Fruit fly (Drosophila melanogaster) whole organism, embryonic: ENCODE data around the gene Polr3A.

ENCODE experiments used
- B-H2 ChIP-seq: fragments of 200-800 bp; sonication (Bioruptor generic); optimal IDR thresholded peaks from 2 replicates; lab custom pipeline; 2018; ENCODE audit warnings: missing biosample characterization, mild to moderate bottlenecking, missing genetic modification characterization
- CG10543 ChIP-seq: fragments of 200-800 bp; sonication (Bioruptor generic); optimal IDR thresholded peaks from 3 replicates; lab custom pipeline; 2017; ENCODE audit warnings: missing biosample characterization, mild to moderate bottlenecking, missing genetic modification characterization, moderate library complexity
- CG11723 ChIP-seq: fragments of 200-800 bp; sonication (Bioruptor generic); optimal IDR thresholded peaks from 2 replicates; lab custom pipeline; 2017; ENCODE audit warnings: missing biosample characterization, mild to moderate bottlenecking, missing genetic modification characterization
- CG12769 ChIP-seq: fragments of 200-800 bp; sonication (Bioruptor generic); optimal IDR thresholded peaks from 2 replicates; lab custom pipeline; 2019; ENCODE audit warnings: missing biosample characterization, mild to moderate bottlenecking, missing genetic modification characterization, moderate library complexity
- CG12942 ChIP-seq: fragments of 200-800 bp; sonication (Bioruptor generic); optimal IDR thresholded peaks from 3 replicates; lab custom pipeline; 2016; ENCODE audit warnings: missing biosample characterization, missing genetic modification characterization
- CG1529 ChIP-seq: fragments of 200-800 bp; sonication (Bioruptor generic); optimal IDR thresholded peaks from 3 replicates; lab custom pipeline; 2018; ENCODE audit warnings: missing biosample characterization, missing genetic modification characterization
- CG15514 ChIP-seq: fragments of 200-800 bp; sonication (Bioruptor generic); optimal IDR thresholded peaks from 3 replicates; lab custom pipeline; 2017; ENCODE audit warnings: missing biosample characterization, missing genetic modification characterization, mild to moderate bottlenecking, moderate library complexity, missing genetic modification reagents
- CG17361 ChIP-seq: fragments of 200-800 bp; sonication (Bioruptor generic); IDR thresholded peaks from 3 replicates; pipeline ENCODE4 v1.3.6; 2022; ENCODE audit warnings: missing biosample characterization, missing genetic modification characterization
- CG17385 ChIP-seq: fragments of 200-800 bp; sonication (Bioruptor generic); optimal IDR thresholded peaks from 3 replicates; lab custom pipeline; 2018; ENCODE audit warnings: missing biosample characterization, mild to moderate bottlenecking, missing genetic modification characterization
- CG30020 ChIP-seq: fragments of 200-800 bp; optimal IDR thresholded peaks from 2 replicates; lab custom pipeline; 2019; ENCODE audit warnings: missing biosample characterization, mild to moderate bottlenecking, missing genetic modification characterization, moderate library complexity
- CG32532 ChIP-seq: fragments of 200-800 bp; sonication (Bioruptor generic); IDR thresholded peaks from 2 replicates; pipeline ENCODE4 v1.3.6; 2022; ENCODE audit warnings: missing biosample characterization, missing genetic modification characterization
- CG8089 ChIP-seq: fragments of 200-800 bp; sonication (Bioruptor generic); optimal IDR thresholded peaks from 3 replicates; lab custom pipeline; 2016; ENCODE audit warnings: missing biosample characterization, missing genetic modification characterization
- CG8765 ChIP-seq: fragments of 200-800 bp; sonication (Bioruptor generic); IDR thresholded peaks from 2 replicates; pipeline ENCODE4 v1.3.6; 2022; ENCODE audit warnings: missing biosample characterization, missing genetic modification characterization
- Chrac-16 ChIP-seq: fragments of 200-800 bp; sonication (Bioruptor generic); optimal IDR thresholded peaks from 3 replicates; lab custom pipeline; 2016; ENCODE audit warnings: missing biosample characterization, missing genetic modification characterization
- D ChIP-seq, 2 experiments: fragments of 200-800 bp in 1 of 2; fragments of >200 bp in 1 of 2; sonication (Bioruptor generic) in 1 of 2; optimal IDR thresholded peaks; 2 replicates in 1 of 2; 3 replicates in 1 of 2; lab custom pipeline; 2017; ENCODE audit warnings: mild to moderate bottlenecking in 1 of 2, missing biosample characterization in 1 of 2, missing genetic modification characterization in 1 of 2, missing genetic modification reagents in 1 of 2
- Dad ChIP-seq: fragments of 200-800 bp; sonication (Bioruptor generic); optimal IDR thresholded peaks from 3 replicates; lab custom pipeline; 2016; ENCODE audit warnings: missing biosample characterization, missing genetic modification characterization
- Dip3 ChIP-seq: fragments of 200-800 bp; sonication (Bioruptor generic); optimal IDR thresholded peaks from 3 replicates; lab custom pipeline; 2016; ENCODE audit warnings: missing biosample characterization, missing genetic modification characterization
- Dll ChIP-seq: fragments of 200-800 bp; sonication (Bioruptor generic); IDR thresholded peaks from 4 replicates; pipeline ENCODE4 v1.3.6; 2022; ENCODE audit warnings: missing biosample characterization, missing genetic modification characterization; ENCODE audit not compliant: partially characterized antibody
- Doc3 ChIP-seq: fragments of 200-800 bp; sonication (Bioruptor generic); IDR thresholded peaks from 3 replicates; pipeline ENCODE4 v1.3.6; 2022; ENCODE audit warnings: missing biosample characterization, missing genetic modification characterization; ENCODE audit not compliant: partially characterized antibody
- Ets97D ChIP-seq: fragments of 200-800 bp; sonication (Bioruptor generic); optimal IDR thresholded peaks from 3 replicates; lab custom pipeline; 2016; ENCODE audit warnings: missing biosample characterization, missing genetic modification characterization
- HLH3B ChIP-seq: fragments of 200-800 bp; sonication (Bioruptor generic); IDR thresholded peaks from 2 replicates; pipeline ENCODE4 v1.3.6; 2022; ENCODE audit warnings: missing biosample characterization, missing genetic modification characterization
- HmgD ChIP-seq: fragments of 200-800 bp; sonication (Bioruptor generic); optimal IDR thresholded peaks from 3 replicates; lab custom pipeline; 2016; ENCODE audit warnings: missing biosample characterization, missing genetic modification characterization
- Lhr ChIP-seq: fragments of 200-800 bp; sonication (Bioruptor generic); optimal IDR thresholded peaks from 3 replicates; lab custom pipeline; 2017; ENCODE audit warnings: mild to moderate bottlenecking, missing biosample characterization, missing genetic modification reagents, missing genetic modification characterization
- Lim3 ChIP-seq: fragments of 200-800 bp; sonication (Bioruptor generic); IDR thresholded peaks from 2 replicates; pipeline ENCODE4 v1.3.6; 2022; ENCODE audit warnings: missing biosample characterization, missing genetic modification characterization
- Med ChIP-seq: fragments of 200-800 bp; sonication (Bioruptor generic); peaks from one replicate; lab custom pipeline; 2016; ENCODE audit warnings: missing biosample characterization, missing genetic modification characterization, mild to moderate bottlenecking, inconsistent platforms, moderate library complexity
- Ptx1 ChIP-seq: fragments of 200-800 bp; sonication (Bioruptor generic); IDR thresholded peaks from 2 replicates; pipeline ENCODE4 v1.3.6; 2022; ENCODE audit warnings: missing biosample characterization, missing genetic modification characterization
- Taf1 ChIP-seq: fragments of 200-800 bp; sonication (Bioruptor generic); IDR thresholded peaks from 2 replicates; pipeline ENCODE4 v1.3.6; 2022; ENCODE audit warnings: missing biosample characterization, missing genetic modification characterization
- YL-1 ChIP-seq: fragments of 200-800 bp; sonication (Bioruptor generic); optimal IDR thresholded peaks from 3 replicates; lab custom pipeline; 2017; ENCODE audit warnings: missing biosample characterization, mild to moderate bottlenecking, missing genetic modification characterization
- ara ChIP-seq: fragments of 200-800 bp; sonication (Bioruptor generic); IDR thresholded peaks from 2 replicates; pipeline ENCODE4 v1.3.6; 2022; ENCODE audit warnings: missing biosample characterization, missing genetic modification characterization
- cg ChIP-seq: fragments of 200-800 bp; sonication (Bioruptor generic); optimal IDR thresholded peaks from 3 replicates; lab custom pipeline; 2019; ENCODE audit warnings: missing biosample characterization, mild to moderate bottlenecking, missing genetic modification characterization, moderate library complexity
- ci ChIP-seq: fragments of 200-800 bp; sonication (Bioruptor generic); IDR thresholded peaks from 3 replicates; pipeline ENCODE4 v1.3.6; 2022; ENCODE audit warnings: missing biosample characterization, missing genetic modification characterization
- corto ChIP-seq: fragments of 200-800 bp; sonication (Bioruptor generic); optimal IDR thresholded peaks from 2 replicates; lab custom pipeline; 2016; ENCODE audit warnings: missing biosample characterization, mild to moderate bottlenecking, missing genetic modification characterization, moderate library complexity
- gce ChIP-seq: fragments of 200-800 bp; sonication (Bioruptor generic); IDR thresholded peaks from 3 replicates; pipeline ENCODE4 v1.3.6; 2022; ENCODE audit warnings: missing biosample characterization, missing genetic modification characterization
- gcm ChIP-seq: fragments of 200-800 bp; sonication (Bioruptor generic); optimal IDR thresholded peaks from 2 replicates; lab custom pipeline; 2019; ENCODE audit warnings: missing biosample characterization, mild to moderate bottlenecking, missing genetic modification characterization, moderate library complexity
- gt ChIP-seq: fragments of 200-800 bp; sonication (Bioruptor generic); IDR thresholded peaks from 2 replicates; pipeline ENCODE4 v1.3.6; 2022; ENCODE audit warnings: missing biosample characterization, missing genetic modification characterization
- h ChIP-seq: fragments of >200 bp; optimal IDR thresholded peaks from 2 replicates; lab custom pipeline; 2017
- ind ChIP-seq: fragments of 200-800 bp; sonication (Bioruptor generic); optimal IDR thresholded peaks from 3 replicates; lab custom pipeline; 2016; ENCODE audit warnings: missing biosample characterization, missing genetic modification characterization
- jigr1 ChIP-seq: fragments of 200-800 bp; sonication (Bioruptor generic); IDR thresholded peaks from 3 replicates; pipeline ENCODE4 v1.3.6; 2022; ENCODE audit warnings: missing biosample characterization, missing genetic modification characterization
- kay ChIP-seq: fragments of 200-800 bp; sonication (Bioruptor generic); optimal IDR thresholded peaks from 2 replicates; lab custom pipeline; 2016; ENCODE audit warnings: missing biosample characterization, missing genetic modification characterization
- kni ChIP-seq: fragments of 200-800 bp; sonication (Bioruptor generic); optimal IDR thresholded peaks from 3 replicates; lab custom pipeline; 2017; ENCODE audit warnings: mild to moderate bottlenecking, missing biosample characterization, missing genetic modification reagents, missing genetic modification characterization
- lilli ChIP-seq: fragments of 200-800 bp; sonication (Bioruptor generic); optimal IDR thresholded peaks from 3 replicates; lab custom pipeline; 2016; ENCODE audit warnings: missing biosample characterization, missing genetic modification characterization
- lov ChIP-seq, 2 experiments: fragments of 200-800 bp in 1 of 2; fragments of >200 bp in 1 of 2; sonication (Bioruptor generic) in 1 of 2; IDR thresholded peaks in 1 of 2; optimal IDR thresholded peaks in 1 of 2; 2 replicates in 1 of 2; 3 replicates in 1 of 2; pipeline versions ENCODE4 v1.3.6 to Lab custom; 2017 to 2022; ENCODE audit warnings: missing biosample characterization in 1 of 2, missing genetic modification characterization in 1 of 2
- luna ChIP-seq: fragments of 200-800 bp; sonication (Bioruptor generic); optimal IDR thresholded peaks from 2 replicates; lab custom pipeline; 2016; ENCODE audit warnings: missing biosample characterization, missing genetic modification characterization
- odd ChIP-seq: fragments of 200-800 bp; sonication (Bioruptor generic); optimal IDR thresholded peaks from 2 replicates; lab custom pipeline; 2017; ENCODE audit warnings: missing biosample characterization, mild to moderate bottlenecking, missing genetic modification characterization
- onecut ChIP-seq: fragments of 200-800 bp; sonication (Bioruptor generic); IDR thresholded peaks from 2 replicates; pipeline ENCODE4 v1.3.6; 2022; ENCODE audit warnings: missing biosample characterization, missing genetic modification characterization
- ro ChIP-seq: fragments of 200-800 bp; sonication (Bioruptor generic); IDR thresholded peaks from 2 replicates; pipeline ENCODE4 v1.3.6; 2022; ENCODE audit warnings: missing biosample characterization, missing genetic modification characterization
- sqz ChIP-seq: fragments of 200-800 bp; sonication (Bioruptor generic); optimal IDR thresholded peaks from 3 replicates; lab custom pipeline; 2018; ENCODE audit warnings: missing biosample characterization, mild to moderate bottlenecking, missing genetic modification characterization
- yki ChIP-seq: fragments of >200 bp; optimal IDR thresholded peaks from 3 replicates; lab custom pipeline; 2018
- zf30C ChIP-seq: fragments of 200-800 bp; sonication (Bioruptor generic); optimal IDR thresholded peaks from 3 replicates; lab custom pipeline; 2018; ENCODE audit warnings: missing biosample characterization, mild to moderate bottlenecking, missing genetic modification characterization

The Polr3A gene

dm6 chrX:15811666-15812614, 49.2 kb downstream of the Polr3A start (continued):
- TF ChIP-seq zf30C (GFP tag; lab: Kevin White, UChicago): peak; percentile 26
- TF ChIP-seq ind (GFP tag; lab: Kevin White, UChicago): no peak
- peak; percentile 12 for TF ChIP-seq B-H2 (GFP tag; lab: Kevin White, UChicago)
- peak; percentile 14; the same call in 1 of the 2 replicates for TF ChIP-seq HLH3B (GFP tag; lab: Robert Waterston, UW)
- TF ChIP-seq gt (GFP tag; lab: Robert Waterston, UW): no peak
- TF ChIP-seq HmgD (GFP tag; lab: Kevin White, UChicago): no peak
- no peak for TF ChIP-seq ara
- no peak for TF ChIP-seq YL-1 (GFP tag; lab: Kevin White, UChicago)
- TF ChIP-seq yki: peak; percentile 98
- peak; percentile 66 for TF ChIP-seq CG10543 (GFP tag; lab: Kevin White, UChicago)
- TF ChIP-seq kay (GFP tag; lab: Kevin White, UChicago): peak; percentile 45
- no peak for TF ChIP-seq Lhr (GFP tag; lab: Kevin White, UChicago)
- no peak for TF ChIP-seq Lim3 (GFP tag; lab: Robert Waterston, UW)
- no peak for TF ChIP-seq odd (GFP tag; lab: Kevin White, UChicago)
- TF ChIP-seq Doc3: no peak
- 0 out of 2 replicates have a peak, but pooled peaks have one; percentile 26 for TF ChIP-seq CG8765 (GFP tag; lab: Robert Waterston, UW)
- TF ChIP-seq Ets97D (GFP tag; lab: Kevin White, UChicago): no peak
- no peak for TF ChIP-seq jigr1 (GFP tag; lab: Robert Waterston, UW)
- no peak for TF ChIP-seq D (optimal IDR thresholded peaks at IDR 0.05; lab: Kevin White, UChicago)
- TF ChIP-seq D (GFP tag; optimal IDR thresholded peaks at IDR 0.05; lab: Kevin White, UChicago): no peak
- no peak for TF ChIP-seq CG17361 (GFP tag; lab: Robert Waterston, UW)
- TF ChIP-seq ro: no peak
- TF ChIP-seq cg (GFP tag; lab: Kevin White, UChicago): peak; percentile 99
- no peak for TF ChIP-seq Ptx1 (GFP tag; lab: Robert Waterston, UW)
- no peak for TF ChIP-seq gce
- no peak; the same call in 2 of the 3 replicates for TF ChIP-seq ci (GFP tag; lab: Robert Waterston, UW)
- TF ChIP-seq kni (GFP tag; lab: Kevin White, UChicago): peak; percentile 98
- TF ChIP-seq corto (GFP tag; lab: Kevin White, UChicago): peak; percentile 54
- no peak; the same call in 3 of the 4 replicates for TF ChIP-seq Dll (GFP tag; lab: Robert Waterston, UW)
- TF ChIP-seq lov (optimal IDR thresholded peaks at IDR 0.05; lab: Kevin White, UChicago): no peak
- TF ChIP-seq lov (GFP tag; IDR thresholded peaks at IDR 0.05; lab: Robert Waterston, UW): no peak
- no peak for TF ChIP-seq Taf1 (GFP tag; lab: Robert Waterston, UW)
- TF ChIP-seq sqz (GFP tag; lab: Kevin White, UChicago): peak; percentile 44
- no peak for TF ChIP-seq Dad (GFP tag; lab: Kevin White, UChicago)
- TF ChIP-seq Dip3: no peak
- no peak for TF ChIP-seq lilli (GFP tag; lab: Kevin White, UChicago)
- peak; percentile 30 for TF ChIP-seq CG15514 (GFP tag; lab: Kevin White, UChicago)
- no peak for TF ChIP-seq CG11723 (GFP tag; lab: Kevin White, UChicago)
- TF ChIP-seq onecut (GFP tag; lab: Robert Waterston, UW): peak; percentile 67
- peak; percentile 70 for TF ChIP-seq CG17385 (GFP tag; lab: Kevin White, UChicago)
- peak; percentile 56 for TF ChIP-seq CG12769 (tag; lab: Kevin White, UChicago)
- no peak for TF ChIP-seq CG30020 (tag; lab: Kevin White, UChicago)
- TF ChIP-seq Med (GFP tag; lab: Kevin White, UChicago): peak; percentile 32
- no peak for TF ChIP-seq CG8089 (GFP tag; lab: Kevin White, UChicago)
- no peak for TF ChIP-seq CG1529
- no peak for TF ChIP-seq CG12942
- peak; percentile 19 for TF ChIP-seq gcm (GFP tag; lab: Kevin White, UChicago)
- TF ChIP-seq h (lab: Kevin White, UChicago): no peak
- no peak for TF ChIP-seq luna (GFP tag; lab: Kevin White, UChicago)
- peak; percentile 62; the same call in 1 of the 2 replicates for TF ChIP-seq CG32532 (GFP tag; lab: Robert Waterston, UW)
- TF ChIP-seq Chrac-16: no peak
